Worm (Caenorhabditis elegans) whole organism, L1 larva: ENCODE results near the gene B0212.3.

Experiments
- dsc-1 ChIP-seq: sonication (generic microtip); optimal IDR thresholded peaks from 2 replicates; lab custom pipeline; 2016; ENCODE audit warnings: mild to moderate bottlenecking, missing genetic modification characterization, missing compliant biosample characterization
- egl-27 ChIP-seq, 2 experiments: fragments of 150-350 bp in 1 of 2; sonication (generic microtip); optimal IDR thresholded peaks; 3 replicates each; lab custom pipeline; 2017 to 2018; ENCODE audit warnings: missing biosample characterization in 2 of 2, missing genetic modification characterization in 2 of 2, missing genetic modification reagents in 2 of 2
- lin-35 ChIP-seq, 2 experiments: fragments of 150-350 bp; optimal IDR thresholded peaks; 2 replicates each; lab custom pipeline; 2014; ENCODE audit warnings: missing biosample characterization in 2 of 2, missing genetic modification characterization in 2 of 2, missing genetic modification reagents in 2 of 2
- mab-9 ChIP-seq: fragments of 200-800 bp; sonication (Bioruptor generic); IDR thresholded peaks from 2 replicates; pipeline ENCODE4 v1.3.6; 2022; ENCODE audit warnings: missing genetic modification reagents, missing genetic modification characterization, missing compliant biosample characterization
- mdl-1 ChIP-seq, 2 experiments: fragments of 150-350 bp; optimal IDR thresholded peaks; 2 replicates each; lab custom pipeline; 2014 to 2017; ENCODE audit warnings: missing biosample characterization in 2 of 2, missing genetic modification characterization in 2 of 2, inconsistent platforms in 1 of 2
- nhr-28 ChIP-seq: fragments of 150-350 bp; optimal IDR thresholded peaks from 2 replicates; lab custom pipeline; 2014; ENCODE audit warnings: missing biosample characterization, missing genetic modification characterization
- snpc-4 ChIP-seq: fragments of 150-350 bp; optimal IDR thresholded peaks from 2 replicates; lab custom pipeline; 2014; ENCODE audit warnings: missing biosample characterization, missing genetic modification characterization
- sptf-1 ChIP-seq: fragments of 150-350 bp; optimal IDR thresholded peaks from 2 replicates; lab custom pipeline; 2014; ENCODE audit warnings: missing biosample characterization, missing genetic modification characterization
- tbx-2 ChIP-seq: sonication (generic microtip); optimal IDR thresholded peaks from 2 replicates; lab custom pipeline; 2016; ENCODE audit warnings: missing genetic modification characterization, missing compliant biosample characterization
- unc-62 ChIP-seq: fragments of 150-350 bp; optimal IDR thresholded peaks from 2 replicates; lab custom pipeline; 2014; ENCODE audit warnings: missing biosample characterization, missing genetic modification reagents, missing genetic modification characterization

DNA sequence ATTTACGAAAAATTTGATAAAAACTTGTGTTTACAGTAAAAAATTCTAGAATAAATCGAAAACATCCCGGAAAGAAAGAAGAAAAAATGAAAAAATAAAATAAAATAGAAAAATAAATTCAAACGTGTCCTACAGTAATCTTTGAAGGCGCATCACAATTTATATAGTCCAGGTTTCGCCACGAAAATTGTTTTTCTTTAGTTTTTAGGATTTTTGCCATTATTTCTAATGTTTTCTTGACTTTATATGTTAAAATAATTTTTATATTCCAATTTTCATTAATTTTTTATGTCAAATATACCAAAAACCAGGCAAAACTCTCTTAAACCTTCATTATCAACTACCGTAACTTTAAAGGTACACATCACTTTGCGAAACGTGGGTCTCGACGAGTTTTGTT lies 22.4 kb upstream of the B0212.3 start:
- no peak for TF ChIP-seq mdl-1 (tag; optimal IDR thresholded peaks at IDR 0.05; lab: Kevin White, UChicago)
- TF ChIP-seq egl-27 (tag; optimal IDR thresholded peaks at IDR 0.05; lab: Kevin White, UChicago): no peak
- no peak for TF ChIP-seq snpc-4 (tag; lab: Kevin White, UChicago)
- no peak for TF ChIP-seq sptf-1 (tag; lab: Kevin White, UChicago)
- TF ChIP-seq unc-62: no peak
- TF ChIP-seq mab-9 (GFP tag; lab: Robert Waterston, UW): no peak
- no peak for TF ChIP-seq lin-35 (GFP tag; optimal IDR thresholded peaks at IDR 0.05; lab: Kevin White, UChicago)
- no peak for TF ChIP-seq tbx-2 (tag; lab: Kevin White, UChicago)
- TF ChIP-seq dsc-1 (tag; lab: Kevin White, UChicago): no peak
- no peak for TF ChIP-seq nhr-28 (tag; lab: Kevin White, UChicago)
